Worm (Caenorhabditis elegans) whole organism, L4/young adult: ENCODE results near the gene ser-1.

Experiments
- W03F9.2 ChIP-seq: fragments of 150-350 bp; optimal IDR thresholded peaks from 2 replicates; lab custom pipeline; 2014; ENCODE audit warnings: missing biosample characterization, missing genetic modification characterization
- dao-5 ChIP-seq: sonication (generic microtip); optimal IDR thresholded peaks from 2 replicates; lab custom pipeline; 2016; ENCODE audit warnings: missing genotype, missing genetic modification characterization, moderate library complexity, missing compliant biosample characterization
- him-1 ChIP-seq: sonication (generic microtip); optimal IDR thresholded peaks from 2 replicates; lab custom pipeline; 2016; ENCODE audit warnings: missing genotype, missing genetic modification reagents, missing genetic modification characterization, missing compliant biosample characterization

ser-1 gene

ce11 chrX:16579303-16579795, at the start of gene ser-1:
Gene ser-1, plus strand, starts transcription at chrX:16579745.
- TF ChIP-seq him-1 (tag; lab: Kevin White, UChicago) (no peak), dao-5 (tag; lab: Kevin White, UChicago) (no peak), W03F9.2 (tag; lab: Kevin White, UChicago) (no peak)

DNA sequence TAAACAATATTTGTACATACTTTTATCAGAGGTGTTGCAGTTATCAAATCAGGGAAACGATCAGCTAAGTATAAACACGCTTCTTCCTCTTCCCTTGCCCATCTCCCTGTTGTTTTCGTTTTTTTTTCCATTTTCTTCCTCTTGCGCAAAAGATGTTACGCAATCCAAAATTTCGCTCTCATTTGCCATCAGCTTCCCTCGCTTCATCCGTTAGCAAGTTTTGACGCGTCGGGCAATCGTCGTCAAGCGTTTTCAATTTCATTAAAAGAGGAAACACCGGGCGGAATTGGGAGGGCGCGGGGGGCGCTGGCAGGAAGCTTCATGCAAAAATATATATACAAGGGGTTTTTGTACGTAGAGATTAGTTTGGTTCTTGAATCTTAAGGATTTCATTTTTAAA, 49.6 kb upstream of the ser-1 start:
- TF ChIP-seq W03F9.2 (tag; lab: Kevin White, UChicago), result no peak

DNA sequence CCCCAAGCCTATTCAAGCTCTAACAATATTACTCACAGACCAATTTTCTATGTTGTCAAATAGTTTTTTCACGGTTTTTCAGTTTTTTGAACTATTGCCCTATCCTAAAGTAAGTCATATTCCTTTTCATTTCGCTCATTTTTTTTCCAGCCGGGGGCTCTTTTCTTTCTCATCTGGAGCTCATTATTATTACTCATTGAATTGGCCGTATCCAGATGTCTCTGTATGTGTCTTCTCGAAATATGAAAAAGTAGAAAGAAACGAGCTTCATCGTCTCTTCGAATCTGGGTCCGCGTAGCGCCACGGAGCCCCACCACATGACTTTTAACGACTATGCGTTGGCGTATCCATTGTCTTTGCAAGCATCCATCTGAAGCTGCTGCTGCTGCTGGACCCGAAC, 49.1 kb upstream of the ser-1 start:
- TF ChIP-seq W03F9.2 (tag; lab: Kevin White, UChicago) (no peak), dao-5 (tag; lab: Kevin White, UChicago) (no peak), him-1 (tag; lab: Kevin White, UChicago) (no peak)

DNA sequence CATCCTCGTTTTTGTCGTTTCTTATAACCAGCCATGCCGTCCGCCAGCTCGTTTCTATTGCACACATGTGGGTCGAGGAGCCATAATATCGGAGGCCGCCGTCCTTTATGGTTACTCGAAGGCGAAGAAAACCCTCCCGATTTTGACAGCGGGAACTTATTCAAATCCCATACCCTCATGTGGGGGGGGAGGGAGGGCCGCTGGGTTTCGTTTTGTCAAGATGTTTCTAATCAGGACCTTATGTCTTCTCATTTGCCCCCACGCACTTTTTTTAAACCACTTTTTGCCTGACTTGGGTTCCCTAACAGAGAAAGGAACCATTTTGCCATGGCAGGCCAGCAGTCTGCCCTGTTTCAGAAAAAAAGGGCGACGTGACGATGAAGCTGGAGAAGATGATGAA, 47.0 kb upstream of the ser-1 start:
- TF ChIP-seq dao-5 (tag; lab: Kevin White, UChicago) (no peak), him-1 (tag; lab: Kevin White, UChicago) (no peak), W03F9.2 (tag; lab: Kevin White, UChicago) (no peak)

ce11 chrX:16533860-16534259, 45.7 kb upstream of the ser-1 start:
- TF ChIP-seq dao-5 (tag; lab: Kevin White, UChicago) (no peak), W03F9.2 (tag; lab: Kevin White, UChicago) (no peak), him-1 (tag; lab: Kevin White, UChicago) (no peak)

- no peak for TF ChIP-seq dao-5 (tag; lab: Kevin White, UChicago)
- no peak for TF ChIP-seq him-1 (tag; lab: Kevin White, UChicago)
- no peak for TF ChIP-seq W03F9.2 (tag; lab: Kevin White, UChicago)
Observed at ce11 chrX:16534564-16534963, 45.0 kb upstream of the ser-1 start.

- TF ChIP-seq W03F9.2 (tag; lab: Kevin White, UChicago), result no peak
- no peak for TF ChIP-seq him-1 (tag; lab: Kevin White, UChicago)
- TF ChIP-seq dao-5 (tag; lab: Kevin White, UChicago), result no peak
Observed at ce11 chrX:16535192-16535591, 44.4 kb upstream of the ser-1 start.

DNA sequence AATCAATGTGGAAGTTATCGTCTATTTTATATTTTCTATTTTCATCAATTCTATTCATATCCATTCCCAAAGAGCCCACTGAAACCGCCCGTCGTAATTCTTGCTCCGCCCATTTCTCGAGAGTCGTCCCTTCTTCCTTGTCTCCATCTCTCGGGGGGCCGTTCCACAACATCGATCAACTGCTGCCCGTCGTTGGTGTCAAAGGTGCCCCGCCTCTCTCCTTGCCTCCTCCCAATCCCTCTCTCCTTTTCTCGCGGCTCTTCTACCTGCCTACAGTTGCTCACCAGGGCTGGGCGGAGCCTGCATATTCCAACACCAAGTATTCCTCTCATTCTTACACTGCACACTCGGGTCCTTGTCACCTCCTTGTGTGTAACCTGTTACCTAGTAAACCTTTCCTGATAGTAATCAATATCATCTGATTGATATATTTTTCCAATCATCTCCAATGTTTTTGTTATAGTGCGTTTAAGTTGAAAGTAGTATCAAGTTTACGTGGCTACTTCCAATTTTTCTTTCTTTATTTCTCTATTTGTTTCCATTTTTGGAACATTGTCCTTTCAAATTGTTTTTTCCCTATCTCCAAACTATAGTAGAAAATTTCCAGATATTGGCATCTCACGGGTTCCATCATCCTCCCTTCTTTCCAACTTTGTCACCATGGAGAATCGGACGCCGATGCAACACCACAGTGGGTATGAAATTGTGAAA, 43.2 kb upstream of the ser-1 start, which contains the start of gene pat-9:
Gene pat-9, plus strand, starts transcription at position 661 of the 711 bp plus-strand sequence.
- no peak for TF ChIP-seq dao-5 (tag; lab: Kevin White, UChicago)

DNA sequence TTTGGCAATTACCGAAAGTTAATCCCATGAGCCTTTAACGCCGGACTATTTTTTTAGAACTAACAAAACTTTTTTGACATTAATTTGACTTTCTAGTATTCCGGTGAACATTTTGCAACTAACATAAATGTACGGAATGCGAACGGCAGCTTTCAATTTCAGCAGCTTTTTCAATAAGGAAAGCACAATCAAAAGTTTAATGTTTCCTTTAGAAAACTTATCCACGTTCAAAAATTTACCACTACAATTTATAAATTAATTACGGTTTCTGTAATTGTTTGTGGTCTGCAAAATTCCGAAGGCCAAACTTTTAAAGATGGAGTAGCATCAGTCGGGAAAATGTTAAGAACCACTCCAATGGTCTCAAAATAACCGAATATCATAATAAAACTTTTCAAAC, 39.2 kb upstream of the ser-1 start, which contains the start of gene osm-1:
Gene osm-1, plus strand, starts transcription at position 301 of the 400 bp plus-strand sequence.
- TF ChIP-seq W03F9.2 (tag; lab: Kevin White, UChicago) (no peak), dao-5 (tag; lab: Kevin White, UChicago) (no peak), him-1 (tag; lab: Kevin White, UChicago) (no peak)

DNA sequence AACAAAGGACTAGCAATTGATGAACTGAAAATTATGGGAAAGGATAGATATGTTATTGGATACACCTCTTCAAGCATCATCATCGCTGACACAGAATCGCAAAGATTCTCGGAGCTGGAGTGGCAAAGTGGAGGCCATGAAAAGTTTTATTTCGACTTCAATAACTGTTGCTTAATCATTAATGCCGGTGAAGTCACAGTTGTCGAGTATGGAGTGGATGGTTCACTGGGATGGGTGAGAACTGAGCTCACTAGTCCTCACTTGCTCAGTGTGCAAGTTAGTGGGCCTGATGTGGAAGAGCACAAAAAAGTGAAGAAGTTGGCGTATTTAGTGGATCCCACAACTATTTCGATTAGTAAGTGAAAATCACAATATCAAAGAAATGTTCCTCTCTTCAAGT, 35.7 kb upstream of the ser-1 start:
- TF ChIP-seq him-1 (tag; lab: Kevin White, UChicago), result no peak
- no peak for TF ChIP-seq dao-5 (tag; lab: Kevin White, UChicago)
- TF ChIP-seq W03F9.2 (tag; lab: Kevin White, UChicago), result no peak

DNA sequence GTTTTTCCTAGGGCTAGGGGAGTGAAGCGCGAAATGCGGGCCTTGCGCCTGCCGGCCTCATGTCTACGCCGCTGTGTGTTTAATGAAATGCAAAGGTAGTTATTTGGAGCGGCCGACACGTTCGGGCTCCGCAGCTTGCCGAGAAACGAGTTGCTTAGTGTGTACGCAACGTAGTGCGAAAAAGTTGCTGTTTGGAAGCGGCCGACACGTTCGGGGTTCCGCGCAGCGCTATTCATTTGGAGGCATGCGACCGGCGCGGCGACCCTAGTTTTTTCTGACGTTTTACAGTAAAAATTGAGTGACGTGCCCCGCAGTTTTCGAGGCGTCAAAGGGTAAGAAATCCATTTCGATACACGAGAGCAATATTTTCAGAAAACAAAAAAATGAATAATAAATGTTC, 33.9 kb upstream of the ser-1 start:
- no peak for TF ChIP-seq dao-5 (tag; lab: Kevin White, UChicago)
- no peak for TF ChIP-seq him-1 (tag; lab: Kevin White, UChicago)
- no peak for TF ChIP-seq W03F9.2 (tag; lab: Kevin White, UChicago)

DNA sequence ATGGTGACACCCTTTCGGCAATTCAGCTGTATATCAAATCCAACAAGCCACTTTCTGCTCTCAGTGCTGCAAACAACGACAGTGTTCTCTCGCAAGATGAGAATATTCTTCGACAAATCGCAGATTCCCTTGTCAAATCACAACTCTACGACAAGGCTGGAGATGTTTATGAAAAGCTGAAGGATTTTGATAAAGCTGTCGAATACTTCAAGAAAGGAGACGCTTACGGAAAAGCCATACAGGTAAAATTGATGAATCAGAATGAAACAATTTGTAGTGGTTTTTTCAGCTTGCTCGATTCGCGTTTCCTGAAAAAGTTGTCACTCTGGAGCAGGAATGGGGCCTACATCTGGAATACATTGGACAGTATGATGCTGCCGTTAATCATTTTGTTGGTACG, 33.4 kb upstream of the ser-1 start:
- TF ChIP-seq W03F9.2 (tag; lab: Kevin White, UChicago) (no peak), him-1 (tag; lab: Kevin White, UChicago) (no peak), dao-5 (tag; lab: Kevin White, UChicago) (no peak)

DNA sequence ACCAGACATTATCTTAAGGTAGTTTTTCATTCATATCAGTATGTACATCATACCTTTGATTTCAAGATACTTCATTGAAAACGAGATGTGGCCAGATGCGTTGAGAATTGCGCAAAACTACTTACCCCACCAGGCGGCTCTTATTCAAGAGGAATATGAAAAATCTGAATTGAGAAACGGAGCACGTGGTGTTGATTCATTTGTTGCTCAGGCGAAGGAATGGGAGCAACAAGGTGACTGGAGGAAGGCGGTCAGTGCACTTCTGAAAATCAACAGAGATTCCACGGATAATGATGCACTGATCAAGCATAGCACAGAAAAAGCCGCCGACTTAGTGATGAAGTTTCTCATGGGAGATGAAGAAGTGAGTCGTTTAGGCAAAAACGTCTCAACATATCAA, 31.3 kb upstream of the ser-1 start:
- TF ChIP-seq W03F9.2 (tag; lab: Kevin White, UChicago) (no peak), dao-5 (tag; lab: Kevin White, UChicago) (no peak), him-1 (tag; lab: Kevin White, UChicago) (no peak)

DNA sequence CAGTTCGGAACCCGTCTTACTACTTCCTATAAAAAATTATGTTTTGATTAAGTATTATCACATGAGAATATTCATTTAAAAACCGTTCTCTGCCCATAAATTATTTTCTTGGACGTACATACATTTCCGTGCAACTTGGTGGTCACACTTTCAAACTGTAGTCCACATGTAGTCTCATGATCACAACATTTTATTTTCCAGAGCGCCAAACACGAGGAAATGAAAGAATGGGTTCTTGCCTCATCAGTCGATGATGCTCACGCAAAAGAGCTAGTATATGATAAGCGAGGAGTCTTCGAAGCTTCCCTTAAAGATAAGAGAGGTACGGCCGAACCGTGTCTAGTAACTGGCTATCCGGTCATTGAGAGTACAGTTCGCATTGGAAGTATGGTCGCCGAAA, 29.0 kb upstream of the ser-1 start:
- no peak for TF ChIP-seq dao-5 (tag; lab: Kevin White, UChicago)
- no peak for TF ChIP-seq W03F9.2 (tag; lab: Kevin White, UChicago)
- TF ChIP-seq him-1 (tag; lab: Kevin White, UChicago), result no peak
